Fruit fly (Drosophila melanogaster): ENCODE measurements around the gene smp-30.

Gene smp-30

dm6 chr3R:14721942-14722939 lies 28.8 kb downstream of the smp-30 start (continued):
- TF ChIP-seq ham (GFP tag; IDR thresholded peaks at IDR 0.05), result no peak
- peak; percentile 79 for TF ChIP-seq CG12769 (tag; optimal IDR thresholded peaks at IDR 0.05)
- TF ChIP-seq abd-A (tag; optimal IDR thresholded peaks at IDR 0.05), result peak; percentile 32
- peak; percentile 72 for TF ChIP-seq CG10366 (GFP tag; IDR thresholded peaks at IDR 0.05)
- TF ChIP-seq grau (tag; optimal IDR thresholded peaks at IDR 0.05), result peak; percentile 70
- peak; percentile 54 for TF ChIP-seq Fer1 (GFP tag; optimal IDR thresholded peaks at IDR 0.05)
- no peak for TF ChIP-seq Ets97D (GFP tag; optimal IDR thresholded peaks at IDR 0.05)
- TF ChIP-seq pzg (GFP tag; optimal IDR thresholded peaks at IDR 0.05), result no peak
- TF ChIP-seq CG4360 (GFP tag; IDR thresholded peaks at IDR 0.05), result peak; percentile 55; the same call in 1 of the 2 replicates
- 0 out of 2 replicates have a peak, but pooled peaks have one; percentile 23 for TF ChIP-seq CG10959 (GFP tag; IDR thresholded peaks at IDR 0.05)
- TF ChIP-seq Ravus (GFP tag; IDR thresholded peaks at IDR 0.05), result peak; percentile 7; the same call in 1 of the 2 replicates
- peak; percentile 74 for TF ChIP-seq Rfx (GFP tag; IDR thresholded peaks at IDR 0.05)
- TF ChIP-seq tup (GFP tag; optimal IDR thresholded peaks at IDR 0.05), result peak; percentile 38
- 0 out of 3 replicates have a peak, but pooled peaks have one; percentile 61 for TF ChIP-seq CG3726 (GFP tag; IDR thresholded peaks at IDR 0.05)
- TF ChIP-seq prd (optimal IDR thresholded peaks at IDR 0.05), result no peak
- peak; percentile 78 for TF ChIP-seq prd (GFP tag; IDR thresholded peaks at IDR 0.05)
- TF ChIP-seq btn (GFP tag; optimal IDR thresholded peaks at IDR 0.05), result peak; percentile 74
- no peak for TF ChIP-seq CG17186 (GFP tag; optimal IDR thresholded peaks at IDR 0.05)
- peak; percentile 67 to 69 for TF ChIP-seq dpn (GFP tag; optimal IDR thresholded peaks at IDR 0.05)
- TF ChIP-seq ATbp (GFP tag; optimal IDR thresholded peaks at IDR 0.05), result peak; percentile 60
- peak; percentile 91 for TF ChIP-seq z (GFP tag; IDR thresholded peaks at IDR 0.05)
- TF ChIP-seq Side (GFP tag; optimal IDR thresholded peaks at IDR 0.05), result peak; percentile 57
- no peak; the same call in 1 of the 2 replicates for TF ChIP-seq Nf-YA (GFP tag; IDR thresholded peaks at IDR 0.05)
- peak; percentile 46 for TF ChIP-seq CG15601 (tag; optimal IDR thresholded peaks at IDR 0.05)
- no peak for TF ChIP-seq CG6272 (GFP tag; IDR thresholded peaks at IDR 0.05)
- TF ChIP-seq CG12155 (GFP tag; optimal IDR thresholded peaks at IDR 0.05), result peak; percentile 25
- TF ChIP-seq MESR4 (GFP tag; optimal IDR thresholded peaks at IDR 0.05), result no peak
- TF ChIP-seq en (GFP tag; optimal IDR thresholded peaks at IDR 0.05), result peak; percentile 50
- peak; percentile 0 for TF ChIP-seq CG34376 (GFP tag; optimal IDR thresholded peaks at IDR 0.05)
- TF ChIP-seq disco-r (GFP tag; optimal IDR thresholded peaks at IDR 0.05), result peak; percentile 71
- TF ChIP-seq CG14710 (tag; optimal IDR thresholded peaks at IDR 0.05), result peak; percentile 47
- TF ChIP-seq gcm (GFP tag; optimal IDR thresholded peaks at IDR 0.05), result peak; percentile 37
- TF ChIP-seq Sin3A (optimal IDR thresholded peaks at IDR 0.05), result no peak
- no peak for TF ChIP-seq CG4617 (GFP tag; optimal IDR thresholded peaks at IDR 0.05; ENCODE audit: borderline replicate concordance)
- peak; percentile 73 for TF ChIP-seq Hsf (GFP tag; optimal IDR thresholded peaks at IDR 0.05)
- TF ChIP-seq Oaz (GFP tag; IDR thresholded peaks at IDR 0.05), result no peak
- no peak for TF ChIP-seq Opbp (GFP tag; IDR thresholded peaks at IDR 0.05; ENCODE audit: partially characterized antibody)
- no peak for TF ChIP-seq Taf1 (GFP tag; IDR thresholded peaks at IDR 0.05)
- TF ChIP-seq CG12744 (GFP tag; optimal IDR thresholded peaks at IDR 0.05), result peak; percentile 22
- no peak for TF ChIP-seq knrl (GFP tag; IDR thresholded peaks at IDR 0.05; ENCODE audit: partially characterized antibody)
- TF ChIP-seq CG16779 (GFP tag; IDR thresholded peaks at IDR 0.05), result no peak
- peak in 1 of 3 experiments; percentile 50 for TF ChIP-seq lola (GFP tag; optimal IDR thresholded peaks at IDR 0.05)
- no peak for TF ChIP-seq pan (optimal IDR thresholded peaks at IDR 0.05)
- peak in 1 of 2 experiments; percentile 80 for TF ChIP-seq pan (GFP tag; optimal IDR thresholded peaks at IDR 0.05 in 1 of 2, IDR thresholded peaks at IDR 0.05 in 1 of 2)
- TF ChIP-seq CG2712 (tag; optimal IDR thresholded peaks at IDR 0.05), result peak; percentile 73
- TF ChIP-seq Bgb (GFP tag; IDR thresholded peaks at IDR 0.05; ENCODE audit: partially characterized antibody), result no peak
- no peak for TF ChIP-seq Lhr (GFP tag; optimal IDR thresholded peaks at IDR 0.05)
- TF ChIP-seq slp2 (GFP tag; optimal IDR thresholded peaks at IDR 0.05), result peak; percentile 71

Data from whole organism, embryonic.